Worm (Caenorhabditis elegans): Measurements from ENCODE around the gene R08A2.2.
"Not testable (repeated sequence)": the region's sequence is repeated elsewhere in the genome, so short reads cannot be mapped to it uniquely, and the experiment has no call there.

R08A2.2 gene

ce11 chrV:14715608-14716007 is at the start of gene R08A2.2:
R08A2.2 (minus strand) TSS chrV:14715708.
- no peak for TF ChIP-seq ceh-16 (tag; optimal IDR thresholded peaks at IDR 0.05)

ce11 chrV:14763582-14763981 is 48.1 kb upstream of the R08A2.2 start:
- no peak for TF ChIP-seq unc-62 (GFP tag; optimal IDR thresholded peaks at IDR 0.05)
- no peak for TF ChIP-seq snpc-4 (tag; optimal IDR thresholded peaks at IDR 0.05)
- TF ChIP-seq unc-55 (GFP tag; optimal IDR thresholded peaks at IDR 0.05), result no peak

- no peak for TF ChIP-seq F13H6.1 (tag; optimal IDR thresholded peaks at IDR 0.05)
- no peak for TF ChIP-seq elt-3 (tag; optimal IDR thresholded peaks at IDR 0.05)
- no peak for TF ChIP-seq lsy-2 (tag; optimal IDR thresholded peaks at IDR 0.05)
- no peak for TF ChIP-seq ama-1 (optimal IDR thresholded peaks at IDR 0.05)
- no peak for TF ChIP-seq snpc-4 (tag; optimal IDR thresholded peaks at IDR 0.05)
- TF ChIP-seq ztf-1 (GFP tag; conservative IDR thresholded peaks at IDR 0.05), result no peak
- TF ChIP-seq lin-39 (tag; optimal IDR thresholded peaks at IDR 0.05), result no peak
- no peak for TF ChIP-seq sma-9 (GFP tag; optimal IDR thresholded peaks at IDR 0.05)
- no peak for TF ChIP-seq sma-9 (tag; optimal IDR thresholded peaks at IDR 0.05)
- no peak for TF ChIP-seq sem-4 (tag; optimal IDR thresholded peaks at IDR 0.05)
- TF ChIP-seq nhr-6 (tag; optimal IDR thresholded peaks at IDR 0.05), result no peak
- no peak for TF ChIP-seq unc-55 (GFP tag; optimal IDR thresholded peaks at IDR 0.05)
- no peak for TF ChIP-seq ZK546.5 (tag; optimal IDR thresholded peaks at IDR 0.05)
- no peak for TF ChIP-seq sma-3 (GFP tag; optimal IDR thresholded peaks at IDR 0.05)
- TF ChIP-seq crh-2 (tag; optimal IDR thresholded peaks at IDR 0.05), result no peak
- TF ChIP-seq nhr-237 (tag; optimal IDR thresholded peaks at IDR 0.05), result no peak
- TF ChIP-seq blmp-1 (tag; optimal IDR thresholded peaks at IDR 0.05; ENCODE audit: insufficient read depth), result no peak
- TF ChIP-seq fos-1 (tag; optimal IDR thresholded peaks at IDR 0.05), result no peak
- no peak for TF ChIP-seq ceh-16 (tag; optimal IDR thresholded peaks at IDR 0.05)
- no peak for TF ChIP-seq nhr-10 (tag; optimal IDR thresholded peaks at IDR 0.05)
These were observed 47.1 kb upstream of the R08A2.2 start for ce11 chrV:14762563-14762962.

ce11 chrV:14750357-14750756 is 34.8 kb upstream of the R08A2.2 start, which contains the start of gene nspa-10:
nspa-10 (minus strand) TSS chrV:14750457.
- TF ChIP-seq crh-2 (tag; optimal IDR thresholded peaks at IDR 0.05); zag-1 (tag; optimal IDR thresholded peaks at IDR 0.05); Y55F3AM.14 (GFP tag; optimal IDR thresholded peaks at IDR 0.05): not testable (repeated sequence)

- TF ChIP-seq ama-1 (optimal IDR thresholded peaks at IDR 0.05) (no peak), lsy-2 (tag; optimal IDR thresholded peaks at IDR 0.05) (no peak), nhr-21 (tag; optimal IDR thresholded peaks at IDR 0.05) (no peak), mbf-1 (tag; optimal IDR thresholded peaks at IDR 0.05) (no peak), skn-1 (tag; optimal IDR thresholded peaks at IDR 0.05) (no peak), nhr-77 (tag; optimal IDR thresholded peaks at IDR 0.05) (no peak), ceh-16 (tag; optimal IDR thresholded peaks at IDR 0.05) (no peak), mab-5 (tag; optimal IDR thresholded peaks at IDR 0.05) (no peak)
These were observed 33.2 kb upstream of the R08A2.2 start, which contains the start of the genes lipl-8 and Y50E8A.22 for ce11 chrV:14748608-14749137. lipl-8 (minus strand) TSS chrV:14748708. Y50E8A.22 (minus strand) TSS chrV:14749087.

- TF ChIP-seq ama-1 (optimal IDR thresholded peaks at IDR 0.05), result no peak
- TF ChIP-seq sem-4 (tag; optimal IDR thresholded peaks at IDR 0.05), result no peak
- TF ChIP-seq nhr-25 (tag; optimal IDR thresholded peaks at IDR 0.05), result no peak
- no peak for TF ChIP-seq alr-1 (tag; optimal IDR thresholded peaks at IDR 0.05)
- no peak for TF ChIP-seq snpc-4 (tag; optimal IDR thresholded peaks at IDR 0.05)
- no peak for TF ChIP-seq nhr-11 (tag; optimal IDR thresholded peaks at IDR 0.05)
- no peak for TF ChIP-seq blmp-1 (tag; optimal IDR thresholded peaks at IDR 0.05; ENCODE audit: insufficient read depth)
- no peak for TF ChIP-seq unc-55 (GFP tag; optimal IDR thresholded peaks at IDR 0.05)
These were observed 31.5 kb upstream of the R08A2.2 start for ce11 chrV:14746975-14747374.

ce11 chrV:14744824-14745223 is 29.3 kb upstream of the R08A2.2 start:
- no peak for TF ChIP-seq blmp-1 (tag; optimal IDR thresholded peaks at IDR 0.05; ENCODE audit: insufficient read depth)
- no peak for TF ChIP-seq egl-27 (tag; optimal IDR thresholded peaks at IDR 0.05)
- TF ChIP-seq ztf-11 (tag; optimal IDR thresholded peaks at IDR 0.05), result no peak
- TF ChIP-seq Y55F3AM.14 (GFP tag; optimal IDR thresholded peaks at IDR 0.05), result no peak

Measured in whole organism, L2 larva.